Worm (Caenorhabditis elegans): ENCODE results near the gene K02F6.6.

Gene K02F6.6

DNA sequence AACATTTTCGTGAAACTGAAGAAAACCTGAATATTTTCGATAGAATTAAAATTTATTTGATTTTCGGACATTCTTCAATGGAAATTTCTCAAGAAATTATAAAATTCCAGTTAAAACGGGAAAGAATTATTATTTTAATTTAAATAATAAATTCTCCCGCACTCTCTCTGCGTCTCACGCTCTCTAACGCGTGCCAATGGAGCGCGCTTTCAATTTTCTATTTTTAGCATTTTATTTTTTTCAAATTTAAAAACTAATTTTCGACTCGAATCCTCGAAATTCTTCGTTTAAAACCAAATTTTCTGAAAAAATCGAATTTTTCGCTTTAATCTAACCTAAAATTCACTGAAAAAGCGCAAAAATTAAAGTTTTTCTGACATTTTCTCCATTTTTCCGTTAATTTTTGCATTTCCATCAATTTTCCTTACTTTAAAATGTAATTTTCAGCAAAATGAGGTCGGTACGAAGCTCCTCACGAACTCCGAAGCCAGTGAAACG, 26.1 kb upstream of the K02F6.6 start, which contains the start of gene gbas-1 (continued):
- TF ChIP-seq vab-15 (tag; optimal IDR thresholded peaks at IDR 0.05) (no peak), nhr-90 (tag; optimal IDR thresholded peaks at IDR 0.05; ENCODE audit: poor library complexity) (no peak), efl-1 (optimal IDR thresholded peaks at IDR 0.05) (peak; percentile 41 to 87), efl-1 (GFP tag; optimal IDR thresholded peaks at IDR 0.05 in 1 of 2) (peak; percentile 88 to 98), snu-23 (GFP tag; optimal IDR thresholded peaks at IDR 0.05) (peak; percentile 49), nhr-71 (tag; optimal IDR thresholded peaks at IDR 0.05) (no peak), hlh-4 (tag; optimal IDR thresholded peaks at IDR 0.05) (no peak), rnt-1 (tag; optimal IDR thresholded peaks at IDR 0.05) (peak; percentile 25), unc-130 (tag; optimal IDR thresholded peaks at IDR 0.05) (no peak), xbp-1 (tag; optimal IDR thresholded peaks at IDR 0.05) (peak; percentile 38), nhr-85 (tag) (no peak), alr-1 (tag; optimal IDR thresholded peaks at IDR 0.05; ENCODE audit: borderline replicate concordance) (no peak), nhr-76 (tag; optimal IDR thresholded peaks at IDR 0.05) (no peak)

DNA sequence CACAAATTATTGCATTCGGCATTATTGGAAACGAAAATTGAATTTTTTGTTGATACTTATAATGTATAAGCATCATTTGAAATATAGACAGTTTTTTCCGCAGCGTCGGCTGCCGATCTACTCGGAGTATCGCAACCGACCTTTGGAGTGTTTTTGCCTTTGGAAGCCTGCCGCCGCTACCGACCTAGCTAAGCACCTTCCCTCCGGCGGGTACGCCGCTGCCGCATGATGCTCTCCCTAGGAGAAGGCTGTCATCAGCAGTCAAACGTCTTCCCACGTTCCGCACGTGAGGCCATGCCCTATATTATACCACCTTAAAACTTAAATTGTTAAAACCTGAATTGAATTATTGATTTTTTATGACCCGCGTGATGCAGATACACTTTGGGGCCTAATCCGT, 12.1 kb upstream of the K02F6.6 start:
- TF ChIP-seq nhr-12 (tag; optimal IDR thresholded peaks at IDR 0.05) (no peak), lin-15B (tag; optimal IDR thresholded peaks at IDR 0.05) (no peak), nhr-19 (GFP tag; conservative IDR thresholded peaks at IDR 0.05) (no peak), mef-2 (tag; optimal IDR thresholded peaks at IDR 0.05) (no peak), nhr-71 (tag; optimal IDR thresholded peaks at IDR 0.05) (no peak), ces-1 (GFP tag; optimal IDR thresholded peaks at IDR 0.05) (no peak), F16B12.6 (tag; optimal IDR thresholded peaks at IDR 0.05) (no peak), skn-1 (tag; optimal IDR thresholded peaks at IDR 0.05) (no peak), rnt-1 (tag; optimal IDR thresholded peaks at IDR 0.05) (no peak), unc-30 (tag; optimal IDR thresholded peaks at IDR 0.05) (no peak), nhr-84 (tag; optimal IDR thresholded peaks at IDR 0.05) (no peak), sox-4 (tag; optimal IDR thresholded peaks at IDR 0.05) (no peak), lin-14 (GFP tag; optimal IDR thresholded peaks at IDR 0.05) (no peak), grh-1 (GFP tag; IDR thresholded peaks at IDR 0.05) (no peak), hpl-2 (GFP tag; optimal IDR thresholded peaks at IDR 0.05) (no peak), snpc-4 (tag; optimal IDR thresholded peaks at IDR 0.05) (no peak), ceh-90 (tag; optimal IDR thresholded peaks at IDR 0.05) (no peak)

DNA sequence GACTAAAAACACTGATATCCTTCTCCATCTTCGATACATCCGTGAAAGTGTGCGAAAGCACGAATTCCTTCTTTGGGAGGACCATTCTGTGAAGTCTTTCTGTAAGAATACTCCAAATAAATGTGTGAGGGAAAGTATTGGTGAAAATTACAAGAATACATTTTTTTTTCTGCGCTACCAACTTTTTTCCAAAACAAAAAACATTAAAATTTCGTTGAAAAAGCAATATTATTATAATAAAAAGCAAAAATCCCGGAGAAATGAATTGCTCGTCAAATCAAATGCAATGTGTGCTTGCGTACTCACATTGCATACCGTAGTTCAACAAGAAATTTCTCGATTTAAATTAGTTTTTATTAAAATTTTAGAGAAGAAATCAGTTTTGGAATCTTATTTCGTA, 8.6 kb upstream of the K02F6.6 start, which contains the start of gene bath-13:
TSS of gene bath-13 (minus strand) at position 101 of the 400 bp plus-strand sequence.
- no peak for TF ChIP-seq sup-37 (GFP tag; optimal IDR thresholded peaks at IDR 0.05)
- TF ChIP-seq lin-13 (GFP tag; optimal IDR thresholded peaks at IDR 0.05) = no peak
- no peak for TF ChIP-seq ama-1 (optimal IDR thresholded peaks at IDR 0.05)
- no peak for TF ChIP-seq unc-98 (GFP tag; IDR thresholded peaks at IDR 0.05)
- no peak for TF ChIP-seq fkh-10 (GFP tag; optimal IDR thresholded peaks at IDR 0.05)
- TF ChIP-seq nhr-77 (tag; optimal IDR thresholded peaks at IDR 0.05) = no peak
- no peak for TF ChIP-seq ets-5 (GFP tag; IDR thresholded peaks at IDR 0.05)
- no peak for TF ChIP-seq mdl-1 (tag; optimal IDR thresholded peaks at IDR 0.05)
- no peak for TF ChIP-seq egl-27 (tag; optimal IDR thresholded peaks at IDR 0.05)
- no peak for TF ChIP-seq lin-14 (GFP tag; optimal IDR thresholded peaks at IDR 0.05)
- TF ChIP-seq hlh-4 (tag; optimal IDR thresholded peaks at IDR 0.05) = no peak

DNA sequence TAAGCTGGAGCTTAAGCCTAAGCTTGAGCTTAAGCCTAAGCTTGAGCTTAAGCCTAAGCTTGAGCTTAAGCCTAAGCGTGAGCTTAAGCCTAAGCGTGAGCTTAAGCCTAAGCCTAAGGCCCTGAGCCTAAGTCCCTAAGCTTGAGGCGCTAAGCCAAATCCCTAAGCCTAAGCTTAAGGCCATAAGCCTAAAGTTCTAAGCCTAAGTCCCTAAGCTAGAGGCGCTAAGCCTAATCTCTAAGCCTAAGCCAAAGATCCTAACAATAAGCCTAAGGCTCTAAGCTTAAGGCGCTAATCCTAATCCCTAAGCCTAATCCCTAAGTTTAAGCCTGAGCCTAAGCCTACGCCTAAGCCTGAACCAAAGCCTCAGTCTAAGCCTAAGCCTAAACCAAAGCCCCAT, 4.9 kb upstream of the K02F6.6 start:
- TF ChIP-seq ceh-82 (tag; optimal IDR thresholded peaks at IDR 0.05) (no peak), nhr-11 (tag; optimal IDR thresholded peaks at IDR 0.05) (no peak), ces-1 (GFP tag; optimal IDR thresholded peaks at IDR 0.05) (no peak), ceh-63 (GFP tag; optimal IDR thresholded peaks at IDR 0.05) (no peak), isw-1 (GFP tag; IDR thresholded peaks at IDR 0.05) (no peak), lir-3 (tag; optimal IDR thresholded peaks at IDR 0.05; ENCODE audit: poor library complexity) (no peak), pax-3 (tag; optimal IDR thresholded peaks at IDR 0.05) (no peak), ztf-4 (tag; optimal IDR thresholded peaks at IDR 0.05) (no peak), nhr-77 (tag; optimal IDR thresholded peaks at IDR 0.05) (no peak), F16B12.6 (tag; optimal IDR thresholded peaks at IDR 0.05) (no peak), snpc-4 (tag; optimal IDR thresholded peaks at IDR 0.05) (no peak), Y116A8C.19 (tag; optimal IDR thresholded peaks at IDR 0.05; ENCODE audit: borderline replicate concordance) (no peak), efl-3 (GFP tag; optimal IDR thresholded peaks at IDR 0.05) (no peak), unc-62 (GFP tag; optimal IDR thresholded peaks at IDR 0.05) (no peak), jun-1 (tag; optimal IDR thresholded peaks at IDR 0.05) (no peak), tbx-2 (tag; optimal IDR thresholded peaks at IDR 0.05) (no peak), C16A3.4 (tag; optimal IDR thresholded peaks at IDR 0.05) (no peak)

All from whole organism, L1 larva.